Worm (Caenorhabditis elegans) whole organism, late embryonic: ENCODE data around the gene nft-1.

ENCODE experiments used
- ama-1 ChIP-seq: fragments of 150-350 bp; optimal IDR thresholded peaks from 2 replicates; lab custom pipeline; 2014
- ceh-19 ChIP-seq: fragments of 200-800 bp; sonication (Bioruptor generic); optimal IDR thresholded peaks from 2 replicates; lab custom pipeline; 2018; ENCODE audit warnings: mild to moderate bottlenecking, missing genetic modification characterization, missing compliant biosample characterization
- ceh-22 ChIP-seq: sonication (generic microtip); optimal IDR thresholded peaks from 2 replicates; lab custom pipeline; 2017; ENCODE audit warnings: missing biosample characterization, missing genetic modification characterization
- fax-1 ChIP-seq: sonication (generic microtip); optimal IDR thresholded peaks from 2 replicates; lab custom pipeline; 2016; ENCODE audit warnings: missing genotype, missing genetic modification characterization, missing compliant biosample characterization
- pat-9 ChIP-seq: fragments of 200-800 bp; sonication (Bioruptor generic); optimal IDR thresholded peaks from 2 replicates; lab custom pipeline; 2018; ENCODE audit warnings: mild to moderate bottlenecking, missing genetic modification characterization, moderate library complexity, missing compliant biosample characterization

DNA sequence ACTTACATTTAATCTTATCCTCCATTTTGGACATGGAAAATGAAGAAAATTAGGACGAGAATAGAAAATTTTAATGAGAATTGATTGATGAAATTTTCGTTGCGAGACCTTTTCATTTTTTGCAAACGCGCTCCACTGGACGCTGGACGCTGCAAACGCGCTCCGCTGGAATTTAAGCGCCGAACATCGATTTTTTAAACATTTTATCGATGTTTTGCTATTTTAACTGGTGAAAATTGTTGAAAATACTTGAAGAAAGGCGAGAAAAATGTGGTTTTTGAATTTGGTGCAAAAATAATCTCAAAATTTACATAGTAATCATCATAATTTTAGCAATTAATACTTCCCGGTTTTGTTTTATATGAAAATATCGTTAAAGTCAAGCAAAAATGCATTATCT lies 30.7 kb upstream of the nft-1 start, which contains the start of gene Y56A3A.41:
- no peak for TF ChIP-seq ceh-22
- TF ChIP-seq ama-1 = no peak
- TF ChIP-seq fax-1 = no peak
- no peak for TF ChIP-seq pat-9 (tag; lab: Kevin White, UChicago)
- no peak for TF ChIP-seq ceh-19 (GFP tag; lab: Kevin White, UChicago)
